Fruit fly (Drosophila melanogaster) whole organism, wandering third instar larva: Measurements from ENCODE around the gene CG12112.

Experiments used
- CG32264 ChIP-seq: fragments of 200-800 bp; sonication (Bioruptor generic); optimal IDR thresholded peaks from 2 replicates; lab custom pipeline; 2016; ENCODE audit warnings: missing biosample characterization, missing genetic modification characterization
- CG9705 ChIP-seq: fragments of 200-800 bp; sonication (Bioruptor generic); optimal IDR thresholded peaks from 2 replicates; lab custom pipeline; 2018; ENCODE audit warnings: missing biosample characterization, mild to moderate bottlenecking, missing genetic modification characterization
- CrebA ChIP-seq: fragments of 200-800 bp; sonication (Bioruptor generic); optimal IDR thresholded peaks from 2 replicates; lab custom pipeline; 2016; ENCODE audit warnings: missing biosample characterization, mild to moderate bottlenecking, missing genetic modification characterization, borderline replicate concordance
- Dfd ChIP-seq: fragments of >200 bp; optimal IDR thresholded peaks from 2 replicates; lab custom pipeline; 2017; ENCODE audit warnings: missing biosample characterization, missing genetic modification characterization
- GATAd ChIP-seq: sonication (Bioruptor generic); optimal IDR thresholded peaks from 2 replicates; lab custom pipeline; 2016; ENCODE audit warnings: missing biosample characterization, missing genetic modification characterization
- HLH106 ChIP-seq: fragments of 200-800 bp; optimal IDR thresholded peaks from 3 replicates; lab custom pipeline; 2019; ENCODE audit warnings: missing biosample characterization, mild to moderate bottlenecking, missing genetic modification characterization, moderate library complexity
- Hnf4 ChIP-seq: fragments of 200-800 bp; sonication (Bioruptor generic); optimal IDR thresholded peaks from 2 replicates; lab custom pipeline; 2016; ENCODE audit warnings: missing biosample characterization, mild to moderate bottlenecking, missing genetic modification characterization
- Hr83 ChIP-seq: fragments of 200-300 bp; sonication (Bioruptor generic); optimal IDR thresholded peaks from 2 replicates; lab custom pipeline; 2016; ENCODE audit warnings: missing biosample characterization, mild to moderate bottlenecking, missing genetic modification characterization, moderate library complexity; ENCODE audit not compliant: poor library complexity, severe bottlenecking
- Jra ChIP-seq: sonication (Bioruptor generic); optimal IDR thresholded peaks from 2 replicates; lab custom pipeline; 2016; ENCODE audit warnings: missing biosample characterization, missing genetic modification characterization
- Mio ChIP-seq: sonication (Bioruptor generic); optimal IDR thresholded peaks from 2 replicates; lab custom pipeline; 2016; ENCODE audit warnings: missing biosample characterization, missing genetic modification characterization
- Myc ChIP-seq: fragments of >200 bp; optimal IDR thresholded peaks from 2 replicates; lab custom pipeline; 2017
- N ChIP-seq: fragments of >200 bp; optimal IDR thresholded peaks from 2 replicates; lab custom pipeline; 2018; ENCODE audit warnings: missing biosample characterization, missing external identifiers, missing genetic modification characterization
- OdsH ChIP-seq: fragments of 200-800 bp; sonication (Bioruptor generic); optimal IDR thresholded peaks from 2 replicates; lab custom pipeline; 2016; ENCODE audit warnings: missing biosample characterization, mild to moderate bottlenecking, missing genetic modification characterization
- Rel ChIP-seq, 2 experiments: fragments of 200-800 bp; sonication (Bioruptor generic) in 1 of 2; optimal IDR thresholded peaks; 2 replicates in 1 of 2; 3 replicates in 1 of 2; lab custom pipeline; 2016 to 2019; ENCODE audit warnings: mild to moderate bottlenecking in 2 of 2, missing biosample characterization in 2 of 2, missing genetic modification characterization in 2 of 2, moderate library complexity in 1 of 2
- Sp1 ChIP-seq: fragments of 200-800 bp; sonication (Bioruptor generic); optimal IDR thresholded peaks from 3 replicates; lab custom pipeline; 2019; ENCODE audit warnings: missing biosample characterization, mild to moderate bottlenecking, missing genetic modification characterization, moderate library complexity
- br ChIP-seq: fragments of 200-800 bp; sonication (Bioruptor generic); optimal IDR thresholded peaks from 2 replicates; lab custom pipeline; 2016; ENCODE audit warnings: missing biosample characterization, missing genetic modification characterization
- brk ChIP-seq: fragments of 200-800 bp; sonication (Bioruptor generic); optimal IDR thresholded peaks from 2 replicates; lab custom pipeline; 2016; ENCODE audit warnings: missing biosample characterization, mild to moderate bottlenecking, missing genetic modification characterization
- dmrt93B ChIP-seq: fragments of 200-800 bp; sonication (Bioruptor generic); optimal IDR thresholded peaks from 2 replicates; lab custom pipeline; 2018; ENCODE audit warnings: missing biosample characterization, mild to moderate bottlenecking, missing genetic modification characterization
- dsf ChIP-seq: sonication (Bioruptor generic); optimal IDR thresholded peaks from 2 replicates; lab custom pipeline; 2016; ENCODE audit warnings: missing biosample characterization, missing genetic modification characterization, borderline replicate concordance
- ey ChIP-seq: fragments of 200-800 bp; sonication (Bioruptor generic); optimal IDR thresholded peaks from 2 replicates; lab custom pipeline; 2016; ENCODE audit warnings: missing biosample characterization, missing genetic modification characterization
- foxo ChIP-seq, 2 experiments: fragments of 200-800 bp; sonication (Bioruptor generic); optimal IDR thresholded peaks; 2 replicates in 1 of 2; 3 replicates in 1 of 2; lab custom pipeline; 2016 to 2017; ENCODE audit warnings: missing biosample characterization in 2 of 2, missing genetic modification characterization in 2 of 2
- h ChIP-seq: fragments of 200-800 bp; sonication (Bioruptor generic); optimal IDR thresholded peaks from 3 replicates; lab custom pipeline; 2016; ENCODE audit warnings: missing biosample characterization, mild to moderate bottlenecking, missing genetic modification characterization
- jim ChIP-seq: fragments of 175-275, 200-325 bp; sonication (Bioruptor generic); optimal IDR thresholded peaks from 2 replicates; lab custom pipeline; 2016; ENCODE audit warnings: missing biosample characterization, mild to moderate bottlenecking, missing genetic modification characterization
- lola ChIP-seq: fragments of >200 bp; optimal IDR thresholded peaks from 2 replicates; lab custom pipeline; 2017; ENCODE audit warnings: missing biosample characterization, missing genetic modification characterization
- pan ChIP-seq: fragments of >200 bp; optimal IDR thresholded peaks from 2 replicates; lab custom pipeline; 2017
- psq ChIP-seq: fragments of 200-800 bp; sonication (Bioruptor generic); optimal IDR thresholded peaks from 3 replicates; lab custom pipeline; 2017; ENCODE audit warnings: missing biosample characterization, mild to moderate bottlenecking, missing genetic modification characterization, moderate library complexity
- rgr ChIP-seq: fragments of 200-800 bp; sonication (Bioruptor generic); optimal IDR thresholded peaks from 3 replicates; lab custom pipeline; 2016; ENCODE audit warnings: missing biosample characterization, mild to moderate bottlenecking, missing genetic modification characterization
- sage ChIP-seq: fragments of 200-800 bp; sonication (Bioruptor generic); optimal IDR thresholded peaks from 2 replicates; lab custom pipeline; 2016; ENCODE audit warnings: missing biosample characterization, mild to moderate bottlenecking, missing genetic modification characterization
- sv ChIP-seq: fragments of 200-800 bp; sonication (Bioruptor generic); optimal IDR thresholded peaks from 3 replicates; lab custom pipeline; 2016; ENCODE audit warnings: missing biosample characterization, missing genetic modification characterization
- tai ChIP-seq: sonication (Bioruptor generic); optimal IDR thresholded peaks from 2 replicates; lab custom pipeline; 2016; ENCODE audit warnings: missing biosample characterization, missing genetic modification characterization
- usp ChIP-seq: fragments of >200 bp; optimal IDR thresholded peaks from 2 replicates; lab custom pipeline; 2017; ENCODE audit warnings: missing biosample characterization, missing genetic modification characterization

The CG12112 gene

DNA sequence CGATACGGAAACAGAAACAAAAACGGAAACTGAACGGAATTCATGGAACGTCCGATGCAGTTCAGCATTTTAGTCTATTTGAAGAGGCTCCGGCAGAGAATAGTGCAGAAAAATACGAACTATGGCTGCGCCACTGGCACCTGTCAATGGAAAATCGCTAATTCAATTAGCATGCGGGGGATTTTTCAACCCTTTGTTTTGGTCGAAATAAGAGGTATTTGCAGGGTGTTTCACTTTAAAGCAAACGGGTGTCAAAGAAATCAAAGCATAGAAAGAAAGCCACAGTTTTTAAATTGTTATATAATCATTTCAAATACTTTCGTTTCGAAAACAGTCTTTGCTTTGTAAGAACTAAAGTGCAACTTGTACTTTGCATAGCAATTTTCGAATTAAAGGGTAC lies 30.4 kb downstream of the CG12112 start, which contains the start of gene PIP82:
Gene PIP82, minus strand, starts transcription at position 101 of the 400 bp plus-strand sequence.
- TF ChIP-seq Sp1 (no peak), Dfd (GFP tag; lab: Kevin White, UChicago) (no peak), sv (GFP tag; lab: Kevin White, UChicago) (no peak), rgr (no peak), Jra (GFP tag; lab: Kevin White, UChicago) (no peak), OdsH (GFP tag; lab: Kevin White, UChicago) (no peak), br (no peak), N (GFP tag; lab: Kevin White, UChicago) (no peak), dsf (GFP tag; lab: Kevin White, UChicago) (no peak), jim (GFP tag; lab: Kevin White, UChicago) (no peak), tai (no peak), Hnf4 (GFP tag; lab: Kevin White, UChicago) (no peak), dmrt93B (no peak), brk (GFP tag; lab: Kevin White, UChicago) (no peak), CG9705 (no peak), HLH106 (no peak), pan (no peak), Mio (GFP tag; lab: Kevin White, UChicago) (no peak)

DNA sequence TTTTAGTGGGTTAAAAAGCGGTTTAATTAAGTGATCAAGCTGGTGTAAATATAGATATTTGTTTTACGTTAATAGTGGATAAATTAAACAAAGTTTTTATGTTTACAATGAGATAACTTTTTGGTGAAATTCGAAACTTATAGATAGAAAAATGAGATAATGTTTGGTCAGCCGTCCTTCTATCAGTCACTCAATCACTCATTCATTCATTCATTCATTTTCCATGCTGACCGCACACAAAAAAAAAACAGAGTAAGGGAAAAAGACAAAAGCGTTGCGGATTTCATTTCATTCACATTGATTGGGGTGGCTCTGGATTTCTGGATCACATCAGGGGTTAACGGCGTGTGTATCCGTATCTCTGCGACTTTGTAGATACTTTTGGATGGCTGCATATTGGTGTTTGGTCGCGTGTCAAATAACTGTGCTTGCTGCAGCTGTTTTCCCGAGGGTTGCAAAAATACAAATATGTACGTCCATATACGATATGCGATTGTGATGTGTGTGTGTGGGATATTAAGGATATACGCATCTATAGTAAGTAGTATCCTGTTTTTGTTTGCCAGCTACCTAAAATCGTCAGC lies 36.3 kb downstream of the CG12112 start:
- TF ChIP-seq GATAd (GFP tag; lab: Kevin White, UChicago) (no peak), dmrt93B (no peak)

DNA sequence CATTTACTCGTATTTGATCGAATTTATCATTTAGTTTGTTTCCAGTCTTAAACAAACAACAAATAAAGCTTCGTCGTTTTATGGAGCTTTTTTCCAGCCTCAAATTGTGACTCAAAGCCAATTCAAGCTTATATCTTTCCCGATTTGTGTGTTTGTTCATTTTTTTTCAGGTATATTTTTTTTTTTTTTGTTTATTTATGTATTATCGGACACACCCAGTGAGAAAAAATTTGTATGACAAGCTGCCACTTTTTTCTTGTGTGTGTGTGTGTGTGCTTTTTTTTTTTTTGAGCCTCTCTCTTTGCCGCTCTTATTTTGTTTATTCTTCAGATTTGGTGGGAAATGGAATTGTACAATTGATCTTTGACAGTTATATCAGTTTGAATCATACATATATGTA lies 37.5 kb downstream of the CG12112 start:
- TF ChIP-seq foxo (GFP tag; optimal IDR thresholded peaks at IDR 0.05; lab: Kevin White, UChicago) (peak in 1 of 2 experiments; percentile 11), rgr (peak; percentile 18), CG32264 (GFP tag; lab: Kevin White, UChicago) (no peak)

DNA sequence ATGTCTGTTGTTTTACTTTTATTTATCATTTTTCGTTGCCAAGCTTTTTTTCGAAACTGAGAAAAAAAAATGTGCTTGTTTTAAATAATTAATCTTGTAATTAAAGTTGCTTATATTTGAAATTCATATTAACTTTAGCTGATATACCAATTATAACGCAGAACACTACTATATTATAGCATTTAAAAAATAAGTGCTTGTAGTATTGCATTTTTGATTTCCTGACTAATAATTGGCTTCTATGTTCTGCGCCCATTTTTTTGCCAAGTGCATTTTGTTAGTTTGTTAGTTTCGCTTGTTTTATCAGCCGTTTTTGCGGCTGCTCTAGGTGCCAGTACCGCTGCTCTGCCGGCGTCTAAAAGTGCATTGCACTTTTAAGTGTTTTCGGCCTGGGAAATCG lies 38.5 kb downstream of the CG12112 start:
- TF ChIP-seq lola (GFP tag; lab: Kevin White, UChicago) (no peak), usp (GFP tag; lab: Kevin White, UChicago) (no peak), CG9705 (no peak), Hnf4 (GFP tag; lab: Kevin White, UChicago) (no peak), CrebA (GFP tag; lab: Kevin White, UChicago) (no peak), psq (GFP tag; lab: Kevin White, UChicago) (no peak), h (GFP tag; lab: Kevin White, UChicago) (no peak), Mio (GFP tag; lab: Kevin White, UChicago) (no peak), OdsH (GFP tag; lab: Kevin White, UChicago) (no peak)

DNA sequence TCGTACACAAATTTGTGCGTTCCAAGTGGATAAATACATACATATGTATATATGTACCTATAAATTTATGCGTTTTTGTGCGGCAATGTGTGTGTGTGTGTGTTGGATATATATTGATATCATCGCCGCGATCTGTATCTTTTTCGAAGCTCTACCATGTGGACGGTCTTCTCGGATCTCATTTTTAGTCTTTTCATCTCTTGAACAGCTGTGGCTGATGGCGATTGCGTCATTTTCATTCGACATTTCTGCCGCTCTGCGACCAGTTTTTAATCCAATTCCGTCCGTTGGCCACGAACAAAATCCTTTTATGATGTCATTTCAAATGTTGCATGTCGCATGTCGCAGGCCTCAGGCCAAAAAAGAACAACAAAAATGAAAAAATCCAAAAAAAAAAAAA lies 39.5 kb downstream of the CG12112 start:
- TF ChIP-seq OdsH (GFP tag; lab: Kevin White, UChicago) (no peak), rgr (no peak), CG32264 (GFP tag; lab: Kevin White, UChicago) (no peak), Sp1 (no peak), Hnf4 (GFP tag; lab: Kevin White, UChicago) (no peak), br (no peak), Myc (no peak), sage (GFP tag; lab: Kevin White, UChicago) (no peak), sv (GFP tag; lab: Kevin White, UChicago) (no peak), N (GFP tag; lab: Kevin White, UChicago) (no peak), Jra (GFP tag; lab: Kevin White, UChicago) (no peak), Dfd (GFP tag; lab: Kevin White, UChicago) (no peak), CrebA (GFP tag; lab: Kevin White, UChicago) (no peak), Hr83 (GFP tag; lab: Kevin White, UChicago) (no peak), usp (GFP tag; lab: Kevin White, UChicago) (no peak), ey (no peak), Rel (GFP tag; optimal IDR thresholded peaks at IDR 0.05; lab: Kevin White, UChicago) (no peak), Rel (tag; optimal IDR thresholded peaks at IDR 0.05; lab: Kevin White, UChicago) (no peak), GATAd (GFP tag; lab: Kevin White, UChicago) (no peak), lola (GFP tag; lab: Kevin White, UChicago) (no peak)
